Worm (Caenorhabditis elegans) whole organism, L4 larva: ENCODE data around the gene rpt-6.
A peak's percentile ranks its signal among the peaks of the same experiment; 100 is the strongest.

ENCODE experiments used
- F10B5.3 ChIP-seq: sonication (generic microtip); optimal IDR thresholded peaks from 2 replicates; lab custom pipeline; 2016; ENCODE audit warnings: mild to moderate bottlenecking, missing genetic modification characterization, missing compliant biosample characterization
- F37D6.2 ChIP-seq: sonication (generic microtip); optimal IDR thresholded peaks from 2 replicates; lab custom pipeline; 2016; ENCODE audit warnings: mild to moderate bottlenecking, missing genetic modification characterization, missing compliant biosample characterization
- F44E2.7 ChIP-seq: fragments of 200-800 bp; sonication (Bioruptor generic); IDR thresholded peaks from 2 replicates; pipeline ENCODE4 v2.1.2; 2022; ENCODE audit warnings: missing genetic modification characterization, missing compliant biosample characterization
- F49E8.2 ChIP-seq: sonication (generic microtip); optimal IDR thresholded peaks from 2 replicates; lab custom pipeline; 2016; ENCODE audit warnings: missing compliant biosample characterization, mild to moderate bottlenecking, missing genetic modification characterization, borderline replicate concordance
- R02D3.7 ChIP-seq: fragments of 150-350 bp; sonication (generic microtip); optimal IDR thresholded peaks from 3 replicates; lab custom pipeline; 2014; ENCODE audit warnings: missing biosample characterization, missing genetic modification characterization
- Y105C5A.15 ChIP-seq: fragments of 200-800 bp; sonication (Bioruptor generic); IDR thresholded peaks from 2 replicates; pipeline ENCODE4 v1.3.6; 2022; ENCODE audit warnings: missing genetic modification characterization, missing compliant biosample characterization
- Y48G9A.11 ChIP-seq: fragments of 200-800 bp; sonication (Bioruptor generic); IDR thresholded peaks from 2 replicates; pipeline ENCODE4 v1.3.6; 2022; ENCODE audit warnings: missing genetic modification reagents, missing genetic modification characterization, missing compliant biosample characterization
- Y75B8A.6 ChIP-seq: fragments of 200-800 bp; sonication (Bioruptor generic); IDR thresholded peaks from 2 replicates; pipeline ENCODE4 v1.3.6; 2022; ENCODE audit warnings: missing genetic modification reagents, missing genetic modification characterization, missing compliant biosample characterization
- ama-1 ChIP-seq: fragments of 150-350 bp; optimal IDR thresholded peaks from 2 replicates; lab custom pipeline; 2014; ENCODE audit warnings: inconsistent platforms, mixed read lengths
- arid-1 ChIP-seq: fragments of 200-800 bp; sonication (Bioruptor generic); conservative IDR thresholded peaks from 2 replicates; pipeline ENCODE4 v1.3.6; 2022; ENCODE audit warnings: missing genetic modification reagents, missing genetic modification characterization, missing compliant biosample characterization
- ceh-20 ChIP-seq: fragments of 200-800 bp; sonication (Bioruptor generic); IDR thresholded peaks from 2 replicates; pipeline ENCODE4 v1.3.6; 2022; ENCODE audit warnings: missing genetic modification reagents, missing genetic modification characterization, missing compliant biosample characterization
- ceh-28 ChIP-seq: fragments of 150-350 bp; optimal IDR thresholded peaks from 2 replicates; lab custom pipeline; 2014; ENCODE audit warnings: missing biosample characterization, missing genetic modification reagents, missing genetic modification characterization
- ceh-32 ChIP-seq: sonication (generic microtip); optimal IDR thresholded peaks from 2 replicates; lab custom pipeline; 2016; ENCODE audit warnings: mild to moderate bottlenecking, missing genetic modification characterization, missing compliant biosample characterization; ENCODE audit not compliant: poor library complexity
- ceh-44 ChIP-seq: fragments of 200-800 bp; sonication (Bioruptor generic); IDR thresholded peaks from 2 replicates; pipeline ENCODE4 v1.3.6; 2022; ENCODE audit warnings: missing genetic modification reagents, missing genetic modification characterization, missing compliant biosample characterization
- ceh-82 ChIP-seq: sonication (generic microtip); optimal IDR thresholded peaks from 2 replicates; lab custom pipeline; 2017; ENCODE audit warnings: missing biosample characterization, missing genetic modification characterization
- ces-1 ChIP-seq: fragments of 150-350 bp; sonication (generic microtip); optimal IDR thresholded peaks from 4 replicates; lab custom pipeline; 2014; ENCODE audit warnings: missing biosample characterization, missing genetic modification reagents, missing genetic modification characterization
- daf-16 ChIP-seq, 3 experiments: sonication (generic microtip); optimal IDR thresholded peaks; 2 replicates each; lab custom pipeline; 2016 to 2017; ENCODE audit warnings: missing genetic modification characterization in 3 of 3, missing genetic modification reagents in 3 of 3, mild to moderate bottlenecking in 2 of 3, missing compliant biosample characterization in 2 of 3, missing biosample characterization in 1 of 3, moderate library complexity in 1 of 3
- dmd-8 ChIP-seq: fragments of 200-800 bp; sonication (Bioruptor generic); IDR thresholded peaks from 2 replicates; pipeline ENCODE4 v1.3.6; 2022; ENCODE audit warnings: missing genetic modification characterization, missing compliant biosample characterization
- dmd-9 ChIP-seq: fragments of 200-800 bp; sonication (Bioruptor generic); IDR thresholded peaks from 2 replicates; pipeline ENCODE4 v1.3.6; 2022; ENCODE audit warnings: missing genetic modification reagents, missing genetic modification characterization, missing compliant biosample characterization
- dpl-1 ChIP-seq: fragments of 150-350 bp; optimal IDR thresholded peaks from 2 replicates; lab custom pipeline; 2014; ENCODE audit warnings: missing biosample characterization, missing genetic modification reagents, missing genetic modification characterization
- gei-8 ChIP-seq: fragments of 200-800 bp; sonication (Bioruptor generic); optimal IDR thresholded peaks from 2 replicates; lab custom pipeline; 2018; ENCODE audit warnings: mild to moderate bottlenecking, missing genetic modification characterization, missing compliant biosample characterization
- hif-1 ChIP-seq, 2 experiments: sonication (generic microtip); optimal IDR thresholded peaks; 2 replicates each; lab custom pipeline; 2016 to 2017; ENCODE audit warnings: missing compliant biosample characterization in 2 of 2, missing genetic modification characterization in 2 of 2, missing genetic modification reagents in 2 of 2, missing genotype in 2 of 2, mild to moderate bottlenecking in 1 of 2
- hlh-11 ChIP-seq: fragments of 200-800 bp; sonication (Bioruptor generic); optimal IDR thresholded peaks from 2 replicates; lab custom pipeline; 2018; ENCODE audit warnings: mild to moderate bottlenecking, missing genetic modification characterization, missing compliant biosample characterization
- hlh-30 ChIP-seq: sonication (generic microtip); optimal IDR thresholded peaks from 2 replicates; lab custom pipeline; 2017; ENCODE audit warnings: antibody characterized with exemption, mild to moderate bottlenecking, missing genetic modification characterization, missing compliant biosample characterization; ENCODE audit not compliant: insufficient read depth
- lim-7 ChIP-seq: fragments of 200-800 bp; sonication (Bioruptor generic); IDR thresholded peaks from 2 replicates; pipeline ENCODE4 v1.3.6; 2022; ENCODE audit warnings: missing genetic modification characterization, missing compliant biosample characterization
- lin-1 ChIP-seq: fragments of 200-800 bp; sonication (Bioruptor generic); IDR thresholded peaks from 2 replicates; pipeline ENCODE4 v1.3.6; 2022; ENCODE audit warnings: missing genetic modification reagents, missing genetic modification characterization, missing compliant biosample characterization
- lin-13 ChIP-seq: fragments of 150-350 bp; optimal IDR thresholded peaks from 2 replicates; lab custom pipeline; 2014; ENCODE audit warnings: missing biosample characterization, missing genetic modification reagents, missing genetic modification characterization
- lir-3 ChIP-seq: sonication (generic microtip); optimal IDR thresholded peaks from 2 replicates; lab custom pipeline; 2016; ENCODE audit warnings: mild to moderate bottlenecking, missing genetic modification characterization, missing compliant biosample characterization
- lsy-2 ChIP-seq, 2 experiments: fragments of 150-350 bp in 1 of 2; sonication (generic microtip) in 1 of 2; optimal IDR thresholded peaks; 2 replicates each; lab custom pipeline; 2014 to 2017; ENCODE audit warnings: missing biosample characterization in 2 of 2, missing genetic modification characterization in 2 of 2
- madf-9 ChIP-seq: fragments of 200-800 bp; sonication (Bioruptor generic); conservative IDR thresholded peaks from 2 replicates; pipeline ENCODE4 v1.3.6; 2022; ENCODE audit warnings: missing genetic modification reagents, missing genetic modification characterization, missing compliant biosample characterization
- nhr-102 ChIP-seq: sonication (generic microtip); optimal IDR thresholded peaks from 2 replicates; lab custom pipeline; 2016; ENCODE audit warnings: mild to moderate bottlenecking, missing genetic modification characterization, moderate library complexity, missing compliant biosample characterization
- nhr-11 ChIP-seq: fragments of 150-350 bp; optimal IDR thresholded peaks from 2 replicates; lab custom pipeline; 2014; ENCODE audit warnings: missing biosample characterization, missing genetic modification characterization
- nhr-237 ChIP-seq: sonication (generic microtip); optimal IDR thresholded peaks from 2 replicates; lab custom pipeline; 2017; ENCODE audit warnings: missing biosample characterization, missing genetic modification characterization
- nhr-25 ChIP-seq: sonication (generic microtip); optimal IDR thresholded peaks from 2 replicates; lab custom pipeline; 2017; ENCODE audit warnings: missing genetic modification characterization, mild to moderate bottlenecking, missing compliant biosample characterization, antibody characterized with exemption, moderate library complexity, borderline replicate concordance; ENCODE audit not compliant: insufficient read depth
- nhr-28 ChIP-seq: fragments of 150-350 bp; optimal IDR thresholded peaks from 2 replicates; lab custom pipeline; 2014; ENCODE audit warnings: missing biosample characterization, missing genetic modification characterization
- nhr-48 ChIP-seq: sonication (generic microtip); optimal IDR thresholded peaks from 2 replicates; lab custom pipeline; 2016; ENCODE audit warnings: mild to moderate bottlenecking, missing genetic modification characterization, missing compliant biosample characterization
- nhr-6 ChIP-seq: fragments of 150-350 bp; optimal IDR thresholded peaks from 2 replicates; lab custom pipeline; 2014; ENCODE audit warnings: missing biosample characterization, missing genetic modification characterization
- nhr-76 ChIP-seq: fragments of 150-350 bp; optimal IDR thresholded peaks from 2 replicates; lab custom pipeline; 2014; ENCODE audit warnings: missing biosample characterization, missing genetic modification characterization
- nhr-77 ChIP-seq: fragments of 150-350 bp; optimal IDR thresholded peaks from 2 replicates; lab custom pipeline; 2014; ENCODE audit warnings: missing biosample characterization, missing genetic modification characterization
- pha-4 ChIP-seq, 2 experiments: fragments of 150-350 bp in 1 of 2; fragments of 200-800 bp in 1 of 2; sonication (Bioruptor generic) in 1 of 2; IDR thresholded peaks in 1 of 2; optimal IDR thresholded peaks in 1 of 2; 2 replicates each; pipeline versions ENCODE4 v1.3.6 to Lab custom; 2014 to 2022; ENCODE audit warnings: missing genetic modification characterization in 2 of 2, missing genetic modification reagents in 2 of 2, missing biosample characterization in 1 of 2, missing compliant biosample characterization in 1 of 2
- saeg-2 ChIP-seq: fragments of 200-800 bp; sonication (Bioruptor generic); IDR thresholded peaks from 2 replicates; pipeline ENCODE4 v1.3.6; 2022; ENCODE audit warnings: missing genetic modification reagents, missing genetic modification characterization, missing compliant biosample characterization
- sdz-12 ChIP-seq: fragments of 200-800 bp; sonication (Bioruptor generic); optimal IDR thresholded peaks from 2 replicates; lab custom pipeline; 2018; ENCODE audit warnings: mild to moderate bottlenecking, missing genetic modification characterization, missing compliant biosample characterization
- set-16 ChIP-seq: fragments of 200-800 bp; sonication (Bioruptor generic); IDR thresholded peaks from 2 replicates; pipeline ENCODE4 v1.3.6; 2022; ENCODE audit warnings: missing genetic modification reagents, missing genetic modification characterization, missing compliant biosample characterization
- snpc-1.2 ChIP-seq: fragments of 200-800 bp; sonication (Bioruptor generic); IDR thresholded peaks from 2 replicates; pipeline ENCODE4 v1.3.6; 2022; ENCODE audit warnings: missing genetic modification reagents, missing genetic modification characterization, missing compliant biosample characterization
- spr-3 ChIP-seq: fragments of 200-800 bp; sonication (Bioruptor generic); optimal IDR thresholded peaks from 2 replicates; lab custom pipeline; 2018; ENCODE audit warnings: mild to moderate bottlenecking, missing genetic modification characterization, missing compliant biosample characterization
- vab-7 ChIP-seq: fragments of 200-800 bp; sonication (Bioruptor generic); IDR thresholded peaks from 2 replicates; pipeline ENCODE4 v1.3.6; 2022; ENCODE audit warnings: missing genetic modification reagents, missing genetic modification characterization, missing compliant biosample characterization
- zag-1 ChIP-seq: fragments of 150-350 bp; optimal IDR thresholded peaks from 2 replicates; lab custom pipeline; 2014; ENCODE audit warnings: missing biosample characterization, missing genetic modification characterization
- zip-11 ChIP-seq: fragments of 200-800 bp; sonication (Bioruptor generic); IDR thresholded peaks from 2 replicates; pipeline ENCODE4 v1.3.6; 2022; ENCODE audit warnings: missing genetic modification characterization, missing compliant biosample characterization
- zip-2 ChIP-seq: fragments of 150-350 bp; optimal IDR thresholded peaks from 2 replicates; lab custom pipeline; 2014; ENCODE audit warnings: missing biosample characterization, missing genetic modification characterization
- ztf-7 ChIP-seq: fragments of 150-350 bp; optimal IDR thresholded peaks from 2 replicates; lab custom pipeline; 2014; ENCODE audit warnings: missing biosample characterization, missing genetic modification characterization

Gene rpt-6

ce11 chrIII:12351301-12351700, 19.0 kb upstream of the rpt-6 start, which contains the start of the genes pph-4.1 and Y75B8A.31 (continued):
- TF ChIP-seq F10B5.3 (tag; lab: Kevin White, UChicago) (peak; percentile 25), ces-1 (no peak), nhr-77 (tag; lab: Kevin White, UChicago) (peak; percentile 65), ztf-7 (tag; lab: Kevin White, UChicago) (peak; percentile 22), dmd-8 (GFP tag; lab: Robert Waterston, UW) (no peak), nhr-48 (peak; percentile 30), zip-11 (GFP tag; lab: Robert Waterston, UW) (no peak), dmd-9 (peak; percentile 92), R02D3.7 (tag; lab: Kevin White, UChicago) (no peak), ceh-82 (tag; lab: Kevin White, UChicago) (no peak), nhr-25 (tag; lab: Kevin White, UChicago) (no peak), Y48G9A.11 (GFP tag; lab: Robert Waterston, UW) (0 out of 2 replicates have a peak, but pooled peaks have one; percentile 45), hif-1 (tag; optimal IDR thresholded peaks at IDR 0.05; lab: Kevin White, UChicago) (peak; percentile 37 to 95), lir-3 (tag; lab: Kevin White, UChicago) (no peak), ceh-44 (GFP tag; lab: Robert Waterston, UW) (0 out of 2 replicates have a peak, but pooled peaks have one; percentile 31), lim-7 (GFP tag; lab: Robert Waterston, UW) (no peak), dpl-1 (GFP tag; lab: Kevin White, UChicago) (peak; percentile 83), set-16 (GFP tag; lab: Robert Waterston, UW) (no peak), nhr-76 (tag; lab: Kevin White, UChicago) (no peak), snpc-1.2 (GFP tag; lab: Robert Waterston, UW) (no peak), zip-2 (tag; lab: Kevin White, UChicago) (no peak), spr-3 (no peak), daf-16 (GFP tag; optimal IDR thresholded peaks at IDR 0.05; lab: Kevin White, UChicago) (peak; percentile 12 to 45), daf-16 (tag; optimal IDR thresholded peaks at IDR 0.05; lab: Kevin White, UChicago) (peak; percentile 37), lin-13 (peak; percentile 81), hlh-30 (tag; lab: Kevin White, UChicago) (peak; percentile 67), lsy-2 (tag; optimal IDR thresholded peaks at IDR 0.05; lab: Kevin White, UChicago) (peak in 1 of 2 experiments; percentile 91), zag-1 (tag; lab: Kevin White, UChicago) (no peak), F37D6.2 (tag; lab: Kevin White, UChicago) (peak; percentile 62), ceh-28 (tag; lab: Kevin White, UChicago) (no peak), F44E2.7 (GFP tag; lab: Robert Waterston, UW) (no peak), nhr-237 (tag; lab: Kevin White, UChicago) (no peak), nhr-28 (tag; lab: Kevin White, UChicago) (peak; percentile 71), saeg-2 (no peak), gei-8 (GFP tag; lab: Kevin White, UChicago) (no peak), nhr-11 (tag; lab: Kevin White, UChicago) (no peak), lin-1 (GFP tag; lab: Robert Waterston, UW) (peak; percentile 59; the same call in 1 of the 2 replicates), vab-7 (GFP tag; lab: Robert Waterston, UW) (no peak), madf-9 (GFP tag; lab: Robert Waterston, UW) (no peak; the same call in 1 of the 2 replicates), ceh-20 (peak; percentile 54; the same call in 1 of the 2 replicates), sdz-12 (GFP tag; lab: Kevin White, UChicago) (peak; percentile 44), F49E8.2 (peak; percentile 34), hlh-11 (tag; lab: Kevin White, UChicago) (peak; percentile 75), Y75B8A.6 (GFP tag; lab: Robert Waterston, UW) (no peak), arid-1 (peak; percentile 54; the same call in 1 of the 2 replicates), ama-1 (lab: Kevin White, UChicago) (no peak), nhr-102 (peak; percentile 71), nhr-6 (peak; percentile 77), pha-4 (GFP tag; IDR thresholded peaks at IDR 0.05; lab: Robert Waterston, UW) (peak; percentile 69), pha-4 (tag; optimal IDR thresholded peaks at IDR 0.05; lab: Kevin White, UChicago) (no peak), Y105C5A.15 (no peak), ceh-32 (tag; lab: Kevin White, UChicago) (no peak)
